Worm (Caenorhabditis elegans) whole organism, mixed stage, embryonic: ENCODE measurements around the gene srd-50.

ENCODE experiments used
- M03D4.4 ChIP-seq: sonication (generic microtip); optimal IDR thresholded peaks from 2 replicates; lab custom pipeline; 2017; ENCODE audit warnings: mild to moderate bottlenecking, missing genetic modification characterization, missing compliant biosample characterization
- bed-3 ChIP-seq: fragments of 200-800 bp; sonication (Bioruptor generic); optimal IDR thresholded peaks from 3 replicates; lab custom pipeline; 2018; ENCODE audit warnings: mild to moderate bottlenecking, missing genetic modification characterization, moderate library complexity, missing compliant biosample characterization
- blmp-1 ChIP-seq: fragments of 150-350 bp; optimal IDR thresholded peaks from 2 replicates; lab custom pipeline; 2014; ENCODE audit warnings: missing biosample characterization, missing genetic modification characterization
- ceh-39 ChIP-seq: fragments of 150-350 bp; optimal IDR thresholded peaks from 2 replicates; lab custom pipeline; 2014; ENCODE audit warnings: missing biosample characterization, missing genetic modification characterization
- ceh-83 ChIP-seq: fragments of 200-800 bp; sonication (Bioruptor generic); optimal IDR thresholded peaks from 2 replicates; lab custom pipeline; 2018; ENCODE audit warnings: mild to moderate bottlenecking, missing genetic modification characterization, missing compliant biosample characterization
- ces-1 ChIP-seq: fragments of 150-350 bp; optimal IDR thresholded peaks from 2 replicates; lab custom pipeline; 2014; ENCODE audit warnings: missing biosample characterization, missing genetic modification reagents, missing genetic modification characterization
- cnd-1 ChIP-seq: fragments of 200-800 bp; sonication (Bioruptor generic); optimal IDR thresholded peaks from 2 replicates; lab custom pipeline; 2018; ENCODE audit warnings: mild to moderate bottlenecking, missing genetic modification characterization, missing compliant biosample characterization
- drap-1 ChIP-seq: fragments of 200-800 bp; sonication (Bioruptor generic); optimal IDR thresholded peaks from 3 replicates; lab custom pipeline; 2018; ENCODE audit warnings: mild to moderate bottlenecking, missing genetic modification characterization, missing compliant biosample characterization
- elt-1 ChIP-seq: sonication (generic microtip); optimal IDR thresholded peaks from 2 replicates; lab custom pipeline; 2017; ENCODE audit warnings: missing genetic modification characterization, mild to moderate bottlenecking, missing compliant biosample characterization, antibody characterized with exemption, moderate library complexity, borderline replicate concordance; ENCODE audit not compliant: insufficient read depth
- elt-3 ChIP-seq: fragments of 150-350 bp; optimal IDR thresholded peaks from 2 replicates; lab custom pipeline; 2014; ENCODE audit warnings: missing biosample characterization, missing genetic modification characterization
- flh-1 ChIP-seq: fragments of 200-800 bp; sonication (Bioruptor generic); optimal IDR thresholded peaks from 2 replicates; lab custom pipeline; 2018; ENCODE audit warnings: mild to moderate bottlenecking, missing genetic modification characterization, moderate library complexity, missing compliant biosample characterization
- ham-2 ChIP-seq: fragments of 200-800 bp; sonication (Bioruptor generic); optimal IDR thresholded peaks from 2 replicates; lab custom pipeline; 2018; ENCODE audit warnings: mild to moderate bottlenecking, missing genetic modification characterization, missing compliant biosample characterization
- hlh-1 ChIP-seq: fragments of 150-350 bp; optimal IDR thresholded peaks from 2 replicates; lab custom pipeline; 2014; ENCODE audit warnings: missing biosample characterization, missing genetic modification reagents, missing genetic modification characterization
- lin-13 ChIP-seq: fragments of 150-350 bp; optimal IDR thresholded peaks from 2 replicates; lab custom pipeline; 2014; ENCODE audit warnings: missing biosample characterization, missing genetic modification characterization
- lin-32 ChIP-seq: fragments of 200-800 bp; sonication (Bioruptor generic); optimal IDR thresholded peaks from 2 replicates; lab custom pipeline; 2018; ENCODE audit warnings: mild to moderate bottlenecking, missing genetic modification characterization, missing compliant biosample characterization
- lsy-2 ChIP-seq: fragments of 150-350 bp; optimal IDR thresholded peaks from 2 replicates; lab custom pipeline; 2014; ENCODE audit warnings: missing biosample characterization, missing genetic modification characterization
- mab-5 ChIP-seq: fragments of 150-350 bp; optimal IDR thresholded peaks from 2 replicates; lab custom pipeline; 2014; ENCODE audit warnings: missing biosample characterization, missing genetic modification characterization
- mep-1 ChIP-seq: fragments of 150-350 bp; optimal IDR thresholded peaks from 2 replicates; lab custom pipeline; 2017; ENCODE audit warnings: missing biosample characterization, missing genetic modification reagents, missing genetic modification characterization, inconsistent platforms
- mls-2 ChIP-seq: sonication (generic microtip); optimal IDR thresholded peaks from 2 replicates; lab custom pipeline; 2016; ENCODE audit warnings: mild to moderate bottlenecking, missing genetic modification characterization, moderate library complexity, missing compliant biosample characterization
- nhr-12 ChIP-seq: fragments of 150-350 bp; optimal IDR thresholded peaks from 2 replicates; lab custom pipeline; 2014; ENCODE audit warnings: missing biosample characterization, missing genetic modification characterization
- nhr-2 ChIP-seq: fragments of 150-350 bp; optimal IDR thresholded peaks from 2 replicates; lab custom pipeline; 2014; ENCODE audit warnings: missing biosample characterization, missing genetic modification characterization
- nhr-237 ChIP-seq: fragments of 150-350 bp; optimal IDR thresholded peaks from 2 replicates; lab custom pipeline; 2014; ENCODE audit warnings: missing biosample characterization, missing genetic modification characterization
- nhr-28 ChIP-seq: fragments of 150-350 bp; optimal IDR thresholded peaks from 2 replicates; lab custom pipeline; 2014; ENCODE audit warnings: missing biosample characterization, missing genetic modification characterization
- nhr-76 ChIP-seq: sonication (generic microtip); optimal IDR thresholded peaks from 2 replicates; lab custom pipeline; 2017; ENCODE audit warnings: missing biosample characterization, missing genetic modification characterization
- pha-4 ChIP-seq: fragments of 150-350 bp; optimal IDR thresholded peaks from 2 replicates; lab custom pipeline; 2018; ENCODE audit warnings: missing biosample characterization, missing genetic modification reagents, missing genetic modification characterization
- sem-2 ChIP-seq: fragments of 200-800 bp; sonication (Bioruptor generic); optimal IDR thresholded peaks from 2 replicates; lab custom pipeline; 2018; ENCODE audit warnings: mild to moderate bottlenecking, missing genetic modification characterization, missing compliant biosample characterization
- snpc-4 ChIP-seq: fragments of 150-350 bp; optimal IDR thresholded peaks from 2 replicates; lab custom pipeline; 2014; ENCODE audit warnings: missing biosample characterization, missing genetic modification characterization
- sptf-1 ChIP-seq: sonication (generic microtip); optimal IDR thresholded peaks from 2 replicates; lab custom pipeline; 2017; ENCODE audit warnings: mild to moderate bottlenecking, missing genetic modification characterization, moderate library complexity, missing compliant biosample characterization
- tbx-8 ChIP-seq: fragments of 200-800 bp; sonication (Bioruptor generic); optimal IDR thresholded peaks from 2 replicates; lab custom pipeline; 2018; ENCODE audit warnings: mild to moderate bottlenecking, missing genetic modification characterization, moderate library complexity, missing compliant biosample characterization
- unc-120 ChIP-seq: sonication (generic microtip); optimal IDR thresholded peaks from 2 replicates; lab custom pipeline; 2017; ENCODE audit warnings: missing genetic modification characterization, missing compliant biosample characterization; ENCODE audit not compliant: poor library complexity, severe bottlenecking
- unc-39 ChIP-seq: fragments of 150-350 bp; optimal IDR thresholded peaks from 2 replicates; lab custom pipeline; 2014; ENCODE audit warnings: missing biosample characterization, missing genetic modification characterization
- unc-62 ChIP-seq: fragments of 150-350 bp; optimal IDR thresholded peaks from 2 replicates; lab custom pipeline; 2014; ENCODE audit warnings: missing biosample characterization, missing genetic modification reagents, missing genetic modification characterization
- zip-8 ChIP-seq: fragments of 150-350 bp; optimal IDR thresholded peaks from 2 replicates; lab custom pipeline; 2014; ENCODE audit warnings: missing biosample characterization, missing genetic modification characterization
- ztf-11 ChIP-seq: fragments of 150-350 bp; optimal IDR thresholded peaks from 2 replicates; lab custom pipeline; 2014; ENCODE audit warnings: missing biosample characterization, missing genetic modification characterization

The srd-50 gene

ce11 chrX:13481704-13482103, at the start of gene srd-50:
Gene srd-50, minus strand, starts transcription at chrX:13481804.
- TF ChIP-seq drap-1 (GFP tag; lab: Kevin White, UChicago): no peak
- TF ChIP-seq nhr-2 (tag; lab: Kevin White, UChicago): no peak
- TF ChIP-seq elt-3 (tag; lab: Kevin White, UChicago): no peak
- TF ChIP-seq ces-1 (GFP tag; lab: Kevin White, UChicago): no peak
- no peak for TF ChIP-seq M03D4.4 (tag; lab: Kevin White, UChicago)
- no peak for TF ChIP-seq lsy-2 (tag; lab: Kevin White, UChicago)
- no peak for TF ChIP-seq unc-62 (GFP tag; lab: Kevin White, UChicago)
- no peak for TF ChIP-seq ceh-83
- no peak for TF ChIP-seq mab-5 (tag; lab: Kevin White, UChicago)
- TF ChIP-seq nhr-76 (tag; lab: Kevin White, UChicago): no peak
- no peak for TF ChIP-seq elt-1
- no peak for TF ChIP-seq bed-3 (GFP tag; lab: Kevin White, UChicago)
- TF ChIP-seq sptf-1 (tag; lab: Kevin White, UChicago): no peak
- no peak for TF ChIP-seq lin-32 (GFP tag; lab: Kevin White, UChicago)
- TF ChIP-seq blmp-1 (tag; lab: Kevin White, UChicago): no peak
- no peak for TF ChIP-seq unc-120 (tag; lab: Kevin White, UChicago)
- TF ChIP-seq nhr-237: no peak
- no peak for TF ChIP-seq unc-39 (tag; lab: Kevin White, UChicago)

ce11 chrX:13530015-13530778, 48.6 kb upstream of the srd-50 start:
- no peak for TF ChIP-seq nhr-76 (tag; lab: Kevin White, UChicago)
- no peak for TF ChIP-seq nhr-28
- no peak for TF ChIP-seq snpc-4
- TF ChIP-seq elt-3 (tag; lab: Kevin White, UChicago): no peak
- no peak for TF ChIP-seq ceh-39 (tag; lab: Kevin White, UChicago)
- no peak for TF ChIP-seq blmp-1 (tag; lab: Kevin White, UChicago)
- TF ChIP-seq zip-8: no peak
- no peak for TF ChIP-seq pha-4 (tag; lab: Kevin White, UChicago)
- no peak for TF ChIP-seq nhr-2 (tag; lab: Kevin White, UChicago)
- no peak for TF ChIP-seq tbx-8
- TF ChIP-seq lin-13 (tag; lab: Kevin White, UChicago): no peak
- TF ChIP-seq drap-1 (GFP tag; lab: Kevin White, UChicago): no peak
- TF ChIP-seq, all 35 proteins: peak for 0

- no peak for TF ChIP-seq unc-39 (tag; lab: Kevin White, UChicago)
- TF ChIP-seq elt-1: peak; percentile 4
Observed at ce11 chrX:13528630-13529138, 47.1 kb upstream of the srd-50 start, which contains the start of gene F18H3.4. Gene F18H3.4, plus strand, starts transcription at chrX:13529088.

ce11 chrX:13527347-13528092, 45.9 kb upstream of the srd-50 start, which contains the start of gene pab-2:
Gene pab-2, minus strand, starts transcription at chrX:13527415.
- TF ChIP-seq nhr-76 (tag; lab: Kevin White, UChicago): no peak
- peak; percentile 57 for TF ChIP-seq drap-1 (GFP tag; lab: Kevin White, UChicago)
- peak; percentile 86 for TF ChIP-seq pha-4 (tag; lab: Kevin White, UChicago)
- no peak for TF ChIP-seq flh-1
- no peak for TF ChIP-seq nhr-28
- TF ChIP-seq cnd-1 (tag; lab: Kevin White, UChicago): peak; percentile 41
- TF ChIP-seq bed-3 (GFP tag; lab: Kevin White, UChicago): no peak
- no peak for TF ChIP-seq elt-3 (tag; lab: Kevin White, UChicago)
- TF ChIP-seq ceh-39 (tag; lab: Kevin White, UChicago): peak; percentile 21
- TF ChIP-seq snpc-4: no peak
- no peak for TF ChIP-seq mab-5 (tag; lab: Kevin White, UChicago)
- peak; percentile 97 for TF ChIP-seq ham-2 (GFP tag; lab: Kevin White, UChicago)
- TF ChIP-seq M03D4.4 (tag; lab: Kevin White, UChicago): peak; percentile 66
- peak; percentile 31 for TF ChIP-seq lin-13 (tag; lab: Kevin White, UChicago)
- TF ChIP-seq nhr-237: peak; percentile 29
- TF ChIP-seq hlh-1: peak; percentile 70
- no peak for TF ChIP-seq unc-39 (tag; lab: Kevin White, UChicago)
- TF ChIP-seq ceh-83: no peak
- TF ChIP-seq mls-2 (tag; lab: Kevin White, UChicago): peak; percentile 4
- peak; percentile 99 for TF ChIP-seq unc-120 (tag; lab: Kevin White, UChicago)
- TF ChIP-seq lsy-2 (tag; lab: Kevin White, UChicago): peak; percentile 44
- TF ChIP-seq nhr-12 (tag; lab: Kevin White, UChicago): no peak
- peak; percentile 42 for TF ChIP-seq ztf-11 (tag; lab: Kevin White, UChicago)
- TF ChIP-seq mep-1 (tag; lab: Kevin White, UChicago): peak; percentile 37
- TF ChIP-seq zip-8: no peak
- TF ChIP-seq ces-1 (GFP tag; lab: Kevin White, UChicago): peak; percentile 38
- TF ChIP-seq elt-1: no peak
- peak; percentile 11 for TF ChIP-seq nhr-2 (tag; lab: Kevin White, UChicago)
- peak; percentile 84 for TF ChIP-seq sptf-1 (tag; lab: Kevin White, UChicago)
- peak; percentile 83 for TF ChIP-seq unc-62 (GFP tag; lab: Kevin White, UChicago)
- TF ChIP-seq sem-2: no peak
